Worm (Caenorhabditis elegans): ENCODE results near the gene Y38E10A.1.

Gene Y38E10A.1

ce11 chrII:12525526-12525925 lies 44.9 kb downstream of the Y38E10A.1 start, which contains the start of gene srx-118:
srx-118 (plus strand) TSS chrII:12525826.
- TF ChIP-seq mab-5 (tag; optimal IDR thresholded peaks at IDR 0.05): no peak
- TF ChIP-seq fos-1 (tag; optimal IDR thresholded peaks at IDR 0.05): no peak

Measured in whole organism, L2 larva.